Fruit fly (Drosophila melanogaster): ENCODE results near the gene strat.
A peak's percentile ranks its signal among the peaks of the same experiment; 100 is the strongest.

The strat gene

DNA sequence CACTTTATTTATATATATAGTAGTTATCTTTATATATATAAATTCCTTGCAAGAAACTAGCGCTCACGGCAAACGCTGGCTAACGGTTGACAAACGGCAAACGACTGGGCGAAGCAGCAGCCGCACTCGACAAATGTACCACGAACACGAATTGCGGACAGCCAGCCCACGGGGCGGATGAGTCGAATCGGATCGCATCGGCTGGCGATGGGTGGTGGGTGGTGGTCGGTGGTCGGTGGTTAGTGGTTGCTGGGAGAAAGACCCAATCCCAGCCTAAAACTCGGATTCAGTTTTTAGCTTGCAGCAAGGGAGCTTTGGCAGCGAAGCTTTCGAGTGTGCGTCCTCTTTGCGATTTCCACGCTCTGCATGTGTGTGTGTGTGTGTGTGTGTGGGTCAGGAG is 5.0 kb downstream of the strat start, which contains the start of gene CG7781:
Gene CG7781 (minus strand): TSS at position 260 of the 400 bp plus-strand sequence.
- no peak for TF ChIP-seq noc (tag; optimal IDR thresholded peaks at IDR 0.05)

DNA sequence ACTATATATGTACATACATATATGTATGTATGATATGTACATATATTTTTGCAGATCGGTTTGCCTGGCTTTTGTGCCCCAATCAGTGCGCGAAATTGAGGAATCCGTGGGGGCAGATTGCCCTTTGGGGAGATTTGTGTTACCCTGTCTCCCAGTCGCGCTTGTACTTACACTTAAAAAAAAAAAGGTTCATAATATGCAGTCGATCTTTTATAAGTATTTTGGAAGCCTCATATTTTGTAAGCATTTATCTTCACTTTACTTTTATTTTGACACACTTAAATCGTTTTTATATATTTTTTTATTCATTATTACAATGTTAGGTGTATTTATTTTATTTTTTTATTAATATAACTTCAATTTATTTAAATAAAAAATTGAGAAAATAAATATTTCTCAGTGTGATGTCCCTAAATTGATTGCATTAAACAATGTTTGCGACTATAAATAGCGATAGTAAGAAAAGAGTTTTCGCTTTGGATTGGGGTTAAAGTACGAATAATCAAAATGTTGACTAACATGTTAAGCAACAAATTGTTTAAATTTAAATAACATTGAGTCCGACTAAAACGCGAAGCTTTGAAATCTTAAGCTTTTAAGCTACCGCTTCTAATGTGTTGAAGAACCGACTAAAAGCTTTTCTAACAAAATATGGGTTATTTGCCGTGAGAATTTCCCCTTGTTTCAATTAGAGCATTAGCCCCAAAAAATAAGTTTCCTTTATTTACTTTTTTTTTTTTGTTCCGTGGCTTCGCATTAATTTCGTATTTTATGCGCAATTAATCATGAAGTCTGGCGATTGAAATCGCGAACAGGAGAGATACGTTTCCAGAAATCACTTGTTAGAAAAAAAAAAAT is 6.5 kb downstream of the strat start:
- peak; percentile 13 for TF ChIP-seq noc (tag; optimal IDR thresholded peaks at IDR 0.05)

DNA sequence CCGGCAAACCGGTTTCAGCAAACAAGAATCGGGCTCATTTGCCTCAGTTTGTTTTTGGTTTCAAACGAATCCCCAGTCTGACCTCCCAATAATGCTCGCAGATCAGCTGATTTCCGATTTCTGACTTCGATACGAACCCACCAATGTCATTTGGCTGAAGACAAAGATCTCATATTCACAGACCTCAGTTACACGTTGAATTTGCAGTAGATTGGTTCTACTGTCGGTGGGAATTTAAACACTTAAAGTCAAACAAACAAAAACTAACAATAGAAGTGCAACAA is 7.1 kb downstream of the strat start, which contains the start of gene CG14275:
Gene CG14275 (plus strand): TSS at position 185 of the 284 bp plus-strand sequence.
- TF ChIP-seq noc (tag; optimal IDR thresholded peaks at IDR 0.05): no peak

DNA sequence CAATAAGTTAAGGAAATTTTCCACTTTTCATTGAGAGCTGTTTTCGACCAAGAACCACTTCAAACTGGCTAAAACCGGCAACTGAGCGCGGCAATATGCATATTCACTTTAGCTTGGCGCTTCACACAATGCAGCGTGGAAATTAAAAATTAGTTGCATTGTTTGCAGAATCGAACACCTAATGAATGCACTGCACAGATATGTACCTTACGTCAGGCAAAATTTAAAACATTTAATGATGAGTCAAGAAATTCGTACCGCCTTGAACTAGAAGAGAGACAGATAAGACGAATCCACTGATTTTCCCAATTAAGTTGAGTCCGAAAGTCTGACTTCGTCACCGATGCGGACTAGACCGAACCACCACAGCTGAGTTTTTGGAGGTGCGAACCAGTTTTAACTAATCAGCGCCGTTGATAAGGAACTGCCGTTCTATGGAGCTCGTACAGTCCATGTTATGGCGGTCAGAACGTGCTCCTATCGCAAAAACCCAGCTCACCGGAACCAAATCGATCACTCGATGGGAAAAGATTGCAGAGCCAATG is 7.7 kb downstream of the strat start:
- peak; percentile 0 for TF ChIP-seq noc (tag; optimal IDR thresholded peaks at IDR 0.05)

DNA sequence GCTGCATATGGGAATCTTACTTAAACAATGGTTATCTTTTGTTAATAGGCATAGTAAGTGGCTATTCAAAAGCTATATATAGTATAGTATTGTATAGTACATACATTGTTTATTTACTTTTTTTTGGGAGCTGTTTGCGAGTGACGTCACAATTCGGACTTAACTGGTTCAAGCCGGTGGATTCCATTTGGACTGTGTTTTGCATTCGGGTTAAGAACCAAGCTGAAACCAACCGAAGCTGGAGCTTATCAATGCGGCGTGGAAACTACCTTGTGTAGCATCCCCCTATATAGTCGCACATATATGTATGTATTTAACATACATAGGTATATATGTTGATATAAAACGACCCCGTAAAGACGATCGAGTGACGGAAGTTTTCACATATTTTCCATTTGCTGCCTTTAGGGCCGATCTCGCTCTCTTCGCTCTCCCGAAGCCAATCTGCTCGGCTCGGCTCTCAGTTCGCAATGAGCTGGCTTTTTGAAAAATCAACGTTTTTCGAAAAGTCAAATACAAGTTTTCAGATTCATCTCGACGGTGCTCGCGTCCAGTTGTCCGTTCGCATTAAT is 8.5 kb downstream of the strat start:
- TF ChIP-seq noc (tag; optimal IDR thresholded peaks at IDR 0.05): no peak

DNA sequence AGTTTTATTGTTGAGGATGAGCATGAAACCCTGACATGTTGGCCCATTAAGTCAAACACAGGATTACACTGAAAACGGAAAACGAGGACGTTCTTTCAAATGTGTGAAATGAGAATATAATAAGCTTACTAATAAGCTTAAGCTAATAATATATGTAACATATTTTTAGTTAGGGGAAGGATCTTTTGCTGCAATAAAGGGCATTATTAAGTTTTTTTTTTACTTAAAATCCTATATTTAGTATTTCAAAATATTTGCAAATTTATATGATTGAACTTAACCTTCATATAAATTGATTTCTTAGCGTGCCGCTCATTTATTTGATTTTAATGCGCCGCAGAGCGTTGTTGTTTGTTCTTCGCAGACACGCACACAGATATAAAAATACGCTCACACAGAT is 13.1 kb downstream of the strat start:
- no peak for TF ChIP-seq noc (tag; optimal IDR thresholded peaks at IDR 0.05)

DNA sequence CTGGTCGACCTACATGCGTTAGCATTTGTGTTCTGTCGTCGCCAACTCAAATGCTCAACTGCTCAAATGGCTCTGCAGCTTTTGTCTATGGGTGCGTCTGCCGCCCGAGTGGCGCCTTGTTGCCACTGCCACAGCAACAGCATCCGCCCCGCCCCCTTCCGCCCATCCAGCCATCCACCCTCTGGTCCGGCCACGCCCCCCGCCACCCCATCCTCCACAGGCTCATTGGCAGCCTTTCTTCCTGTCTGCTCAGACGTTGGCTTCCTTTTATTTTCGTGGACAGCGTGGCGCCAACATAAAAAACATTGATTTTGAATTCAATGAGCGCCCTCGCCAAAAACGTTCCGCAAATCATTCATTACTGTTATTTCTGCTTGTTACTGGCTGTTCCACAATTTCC is 13.5 kb downstream of the strat start:
- TF ChIP-seq noc (tag; optimal IDR thresholded peaks at IDR 0.05): no peak

DNA sequence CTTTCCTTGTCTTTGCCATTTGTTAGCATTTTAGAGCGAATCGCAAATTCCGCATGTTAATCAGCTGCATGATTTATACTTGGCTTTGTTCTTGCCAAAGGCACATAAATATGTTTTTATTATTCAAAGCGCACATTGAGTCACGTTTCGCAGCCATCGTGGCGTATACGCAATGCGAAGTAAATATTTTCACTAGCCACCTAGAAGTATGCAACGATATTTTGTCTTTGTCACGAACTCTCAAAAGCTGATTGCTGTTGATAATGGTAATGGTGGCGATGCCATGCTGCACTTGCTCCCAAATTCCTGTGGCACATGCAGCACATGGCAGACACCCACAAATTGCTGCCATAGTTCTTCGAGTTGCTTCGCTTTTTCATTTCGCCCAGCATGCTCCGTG is 14.6 kb downstream of the strat start:
- TF ChIP-seq noc (tag; optimal IDR thresholded peaks at IDR 0.05): no peak

DNA sequence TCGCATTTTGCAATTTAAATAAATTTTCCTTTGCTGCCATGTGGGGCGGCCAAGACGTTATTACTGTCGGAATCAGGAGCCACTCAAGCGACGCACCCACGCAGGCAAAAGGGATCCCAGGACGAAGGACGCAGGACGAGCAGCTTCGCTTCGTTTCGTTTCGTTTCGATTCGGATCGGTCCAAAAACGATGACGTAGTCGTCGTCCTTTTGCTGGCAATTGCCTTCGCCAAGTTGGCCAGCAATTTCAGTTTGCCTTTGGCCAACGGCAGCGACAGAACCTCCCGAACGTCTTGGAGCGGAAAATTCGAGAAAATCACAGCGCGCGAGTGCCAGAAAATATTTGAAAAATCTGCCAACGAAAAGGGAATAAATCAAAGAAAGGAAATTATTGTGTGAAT is 17.9 kb downstream of the strat start, which contains the start of gene witty:
Gene witty (plus strand): TSS at position 249 of the 400 bp plus-strand sequence.
- TF ChIP-seq noc (tag; optimal IDR thresholded peaks at IDR 0.05): no peak

DNA sequence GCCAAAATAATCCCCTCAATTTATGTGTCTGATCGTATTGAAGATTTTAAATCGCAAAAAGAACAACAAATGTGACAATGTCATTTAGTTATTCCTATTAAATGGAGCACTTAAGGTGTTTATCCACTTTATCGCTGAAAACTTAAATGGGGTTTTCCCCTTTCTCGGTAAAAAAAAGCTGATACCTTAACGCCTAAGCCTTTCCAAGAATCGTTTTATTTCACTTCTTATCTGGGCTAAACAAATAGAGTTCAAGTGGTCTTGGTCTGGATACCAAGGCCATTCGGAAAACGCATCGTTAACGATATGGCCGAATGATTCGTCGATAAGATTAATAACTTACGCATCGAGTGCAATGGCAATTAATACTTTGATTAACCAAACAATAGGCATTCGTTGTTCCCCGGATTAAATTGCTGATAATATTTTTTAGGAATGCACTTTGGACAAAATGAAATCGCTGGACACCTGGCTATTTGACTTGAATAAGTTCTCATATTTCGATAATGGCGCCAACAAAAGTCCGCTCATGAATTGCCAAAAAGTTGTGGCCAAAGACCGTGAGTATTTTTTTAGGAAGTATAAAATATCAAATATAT is 19.7 kb downstream of the strat start:
- no peak for TF ChIP-seq noc (tag; optimal IDR thresholded peaks at IDR 0.05)

DNA sequence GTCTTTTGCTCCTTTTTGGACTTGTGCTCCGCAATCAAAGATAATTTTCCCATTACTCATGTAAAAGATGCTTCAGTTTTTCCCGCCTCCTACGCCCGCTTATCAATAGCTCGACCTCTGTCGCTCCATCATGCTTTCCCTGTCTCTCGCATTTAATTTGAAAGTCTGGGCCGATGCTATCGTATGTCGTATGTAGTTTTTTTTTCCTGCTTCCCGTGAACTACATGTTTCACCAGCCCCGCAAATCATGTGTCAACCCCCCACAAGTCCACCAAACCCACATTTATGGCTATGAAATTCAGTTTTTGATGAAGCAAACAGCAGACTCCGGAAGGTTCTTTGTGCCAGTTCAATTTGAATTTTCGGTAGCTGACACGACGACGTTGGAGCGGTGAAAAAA is 22.3 kb downstream of the strat start, which contains the start of gene CG14273:
Gene CG14273 (plus strand): TSS at position 301 of the 400 bp plus-strand sequence.
- TF ChIP-seq noc (tag; optimal IDR thresholded peaks at IDR 0.05): no peak

DNA sequence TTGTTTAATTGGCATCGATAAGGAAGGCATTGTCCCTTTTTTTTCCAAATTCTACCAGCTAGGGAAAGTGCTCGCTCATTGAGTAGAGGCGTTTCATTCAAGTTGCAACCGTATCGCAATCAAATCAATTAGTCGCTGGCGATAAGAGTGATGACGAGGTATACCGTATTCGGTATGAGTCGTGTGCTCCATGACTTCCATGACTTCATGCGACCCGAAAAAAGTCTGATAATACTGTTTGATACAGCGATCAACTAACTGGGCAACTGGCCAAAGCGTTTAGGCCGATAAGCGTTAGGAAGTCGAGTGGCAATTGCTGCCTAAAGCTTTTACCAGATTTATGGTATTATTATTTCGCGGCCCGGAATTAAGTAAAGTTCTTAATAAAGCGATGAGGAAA is 24.4 kb downstream of the strat start:
- peak; percentile 51 for TF ChIP-seq noc (tag; optimal IDR thresholded peaks at IDR 0.05)

DNA sequence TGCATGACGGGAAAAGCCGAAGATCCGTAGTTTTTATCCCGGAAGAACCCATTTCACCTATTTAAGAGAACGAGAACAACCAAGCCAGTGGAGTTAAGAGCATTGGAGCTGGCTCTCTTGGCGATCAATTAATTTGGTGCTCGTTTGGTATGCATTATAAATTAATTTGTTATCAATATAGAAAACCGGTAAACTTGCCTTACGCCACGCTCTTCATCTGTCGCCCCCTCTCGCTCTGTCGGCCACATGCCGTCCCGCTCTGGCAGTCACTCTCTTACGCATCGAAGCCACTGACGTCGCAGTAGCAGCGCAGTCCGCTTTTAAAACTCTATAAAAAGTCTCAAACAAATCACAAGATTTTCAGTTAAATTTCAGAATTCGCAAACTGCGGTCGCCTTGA is 26.1 kb downstream of the strat start, which contains the start of gene CG7778:
Gene CG7778 (plus strand): TSS at position 361 of the 400 bp plus-strand sequence.
- TF ChIP-seq noc (tag; optimal IDR thresholded peaks at IDR 0.05): no peak

DNA sequence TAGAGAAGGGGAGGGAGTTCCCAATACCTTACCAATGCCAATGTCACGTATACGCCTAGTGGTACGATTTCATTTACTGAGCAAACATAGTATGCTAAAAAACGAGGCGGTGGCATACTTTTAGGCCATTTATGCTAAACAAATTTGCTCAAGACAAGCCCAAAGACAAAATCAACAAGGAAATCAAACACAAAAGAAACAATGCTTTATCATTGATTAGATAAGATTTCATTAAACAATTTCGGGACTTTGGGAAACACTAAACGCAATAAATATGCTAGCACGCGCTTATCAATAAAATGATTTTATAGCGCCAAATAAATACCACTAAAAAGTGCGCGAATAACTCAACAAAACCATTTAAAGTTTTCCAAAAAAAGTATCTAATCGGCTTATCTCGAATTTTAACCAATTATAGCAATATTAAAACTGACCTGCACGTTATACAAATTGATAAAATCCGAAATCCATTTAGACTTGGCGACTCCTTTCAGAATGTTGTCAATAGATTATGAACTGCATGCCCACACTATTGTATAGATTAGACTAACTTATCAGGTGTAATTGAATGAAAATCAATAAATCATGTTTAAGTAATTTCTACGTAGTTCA is 30.5 kb downstream of the strat start:
- peak; percentile 89 for TF ChIP-seq noc (tag; optimal IDR thresholded peaks at IDR 0.05)

DNA sequence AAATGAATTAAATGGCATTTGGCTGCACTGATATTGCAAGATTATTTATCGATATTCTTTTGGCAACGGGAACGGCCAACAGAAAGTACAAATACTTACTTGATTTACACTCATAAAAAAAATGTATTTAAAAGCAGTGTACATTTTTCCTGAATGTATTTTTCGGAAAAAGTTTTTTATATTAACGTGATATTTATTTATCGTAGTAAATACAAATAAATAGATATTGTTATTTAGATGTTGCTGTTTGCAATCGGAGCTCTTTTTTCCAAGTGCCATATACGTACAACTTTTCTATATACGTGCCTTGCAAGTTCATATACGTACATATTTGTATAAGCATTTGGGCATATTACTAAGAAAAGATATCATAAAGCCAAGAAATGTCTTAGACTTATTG is 31.2 kb downstream of the strat start:
- no peak for TF ChIP-seq noc (tag; optimal IDR thresholded peaks at IDR 0.05)

DNA sequence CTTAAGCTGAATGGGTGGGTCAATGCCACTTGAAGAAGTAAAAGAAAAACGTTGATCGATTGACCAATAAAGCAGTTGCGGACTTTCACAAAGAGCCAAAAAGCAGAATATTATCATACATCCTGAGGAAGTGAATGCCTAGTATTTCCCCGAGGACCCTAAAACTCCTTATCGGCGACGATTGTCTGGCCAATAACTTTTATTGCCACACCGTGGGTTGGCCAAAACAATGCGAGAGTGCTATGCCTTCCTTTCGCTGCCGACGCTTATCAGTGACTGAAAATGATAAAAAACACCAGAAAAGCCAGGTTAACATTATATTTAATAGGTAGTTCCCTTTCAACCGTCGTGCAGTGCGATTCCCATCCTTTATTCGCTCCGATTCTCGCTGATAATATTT is 31.7 kb downstream of the strat start, which contains the start of gene Mur29B:
Gene Mur29B (plus strand): TSS at position 324 of the 400 bp plus-strand sequence.
- TF ChIP-seq noc (tag; optimal IDR thresholded peaks at IDR 0.05): no peak

Measured in whole organism, larva.